Worm (Caenorhabditis elegans): Measurements from ENCODE around the gene F53C3.7.

DNA sequence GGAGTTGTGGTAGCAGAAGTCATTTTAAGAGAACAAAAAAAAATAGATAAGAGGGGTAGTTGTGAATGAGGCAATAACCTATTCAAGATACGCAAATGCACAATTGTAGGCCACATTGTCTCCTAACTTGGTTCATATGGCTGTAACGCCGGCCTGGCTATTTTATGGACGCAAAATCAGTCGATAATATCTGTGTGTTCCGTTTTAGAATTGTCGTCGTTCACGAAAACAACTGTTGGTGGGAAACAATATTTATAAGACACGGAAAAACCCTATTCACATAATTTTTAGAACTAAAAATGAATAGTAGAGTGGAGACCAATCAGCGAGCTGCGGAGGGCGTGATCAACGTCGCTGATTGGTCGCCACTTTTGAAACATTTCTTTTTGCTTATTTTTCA, 17.0 kb upstream of the F53C3.7 start, which contains the start of gene sdz-7:
- TF ChIP-seq nhr-10 (tag; optimal IDR thresholded peaks at IDR 0.05) = no peak
- TF ChIP-seq mdl-1 (tag; optimal IDR thresholded peaks at IDR 0.05) = no peak
- TF ChIP-seq zag-1 (tag; optimal IDR thresholded peaks at IDR 0.05) = no peak
- no peak for TF ChIP-seq ztf-11 (tag; optimal IDR thresholded peaks at IDR 0.05)
- TF ChIP-seq ztf-4 (tag; optimal IDR thresholded peaks at IDR 0.05) = no peak
- no peak for TF ChIP-seq fos-1 (tag; optimal IDR thresholded peaks at IDR 0.05)
- TF ChIP-seq ceh-82 (tag; optimal IDR thresholded peaks at IDR 0.05) = no peak
- no peak for TF ChIP-seq unc-39 (tag; optimal IDR thresholded peaks at IDR 0.05)
- no peak for TF ChIP-seq egl-27 (tag; optimal IDR thresholded peaks at IDR 0.05)
- TF ChIP-seq nhr-237 (tag; optimal IDR thresholded peaks at IDR 0.05) = no peak
- TF ChIP-seq nhr-6 (tag; optimal IDR thresholded peaks at IDR 0.05) = no peak

Measured in whole organism, L2 larva.